Worm (Caenorhabditis elegans) whole organism, young adult: Measurements from ENCODE around the gene F59A1.13.

Experiments used
- lin-26 ChIP-seq: fragments of 200-800 bp; sonication (Bioruptor generic); IDR thresholded peaks from 2 replicates; pipeline ENCODE4 v1.3.6; 2022; ENCODE audit warnings: missing genetic modification reagents, missing genetic modification characterization, missing compliant biosample characterization
- nfya-1 ChIP-seq: sonication (generic microtip); optimal IDR thresholded peaks from 2 replicates; lab custom pipeline; 2017; ENCODE audit warnings: antibody characterized with exemption, missing compliant biosample characterization, missing genetic modification characterization, borderline replicate concordance; ENCODE audit not compliant: insufficient read depth
- unc-62 ChIP-seq: fragments of 150-350 bp; optimal IDR thresholded peaks from 2 replicates; lab custom pipeline; 2014; ENCODE audit warnings: missing biosample characterization, missing genetic modification reagents, missing genetic modification characterization

DNA sequence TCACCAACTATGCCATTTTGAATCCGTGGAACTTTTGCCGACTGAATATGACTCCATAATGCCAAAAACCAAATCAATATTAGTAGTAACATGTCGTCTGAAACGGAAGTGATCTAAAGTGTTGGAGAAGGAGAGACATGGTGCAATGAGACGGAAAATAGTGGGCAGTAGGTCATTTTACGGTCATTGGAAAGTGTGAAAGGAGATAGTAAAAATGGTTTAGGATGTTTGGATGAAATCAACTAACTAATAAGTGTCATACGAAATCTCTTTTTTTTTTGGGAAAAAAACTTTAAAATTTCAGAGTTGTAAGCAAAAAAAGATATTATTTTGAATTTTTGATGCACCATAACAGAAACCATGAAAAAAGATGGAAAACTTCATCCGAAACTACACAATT is 49.0 kb upstream of the F59A1.13 start, which contains the start of gene cutl-4:
- TF ChIP-seq lin-26 (GFP tag; lab: Robert Waterston, UW) (no peak), nfya-1 (no peak), unc-62 (no peak)
